Worm (Caenorhabditis elegans): ENCODE results near the gene mes-6.

- TF ChIP-seq skn-1 (tag; optimal IDR thresholded peaks at IDR 0.05) (no peak), lsy-2 (tag; optimal IDR thresholded peaks at IDR 0.05) (no peak), unc-55 (GFP tag; optimal IDR thresholded peaks at IDR 0.05) (no peak), R02D3.7 (tag; optimal IDR thresholded peaks at IDR 0.05) (no peak), lin-11 (tag; optimal IDR thresholded peaks at IDR 0.05) (no peak), ztf-1 (GFP tag; conservative IDR thresholded peaks at IDR 0.05) (no peak)
Measured at ce11 chrIV:8514546-8514945, 3.5 kb downstream of the mes-6 start.
